Fruit fly (Drosophila melanogaster): ENCODE data around the gene brat.

DNA sequence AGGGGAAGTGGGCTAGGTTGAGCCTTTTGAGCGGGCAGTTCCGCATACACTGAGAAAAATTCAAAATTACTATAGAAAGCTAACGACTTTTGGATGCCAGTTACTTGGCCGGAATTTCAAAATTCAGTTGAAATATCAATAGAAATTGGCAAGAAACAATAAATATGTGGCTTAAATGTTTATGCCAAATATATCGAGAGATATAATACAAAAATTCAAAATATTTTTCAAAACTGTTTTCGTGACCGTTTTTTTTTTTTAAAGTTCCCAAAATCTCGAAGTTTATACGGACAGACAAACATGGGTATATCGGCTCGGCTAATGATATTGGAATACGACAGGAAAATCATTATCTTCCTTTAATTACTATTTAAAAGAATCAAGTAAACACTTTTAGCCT is 12.6 kb upstream of the brat start:
- TF ChIP-seq bab1 (GFP tag; optimal IDR thresholded peaks at IDR 0.05) (no peak), pad (GFP tag; optimal IDR thresholded peaks at IDR 0.05) (no peak), CG12768 (GFP tag; optimal IDR thresholded peaks at IDR 0.05) (peak; percentile 1), CG14711 (tag; optimal IDR thresholded peaks at IDR 0.05) (no peak), cnc (optimal IDR thresholded peaks at IDR 0.05) (no peak), Mnt (GFP tag; optimal IDR thresholded peaks at IDR 0.05) (no peak)

Measured in whole organism, adult.